Worm (Caenorhabditis elegans) whole organism, young adult: Measurements from ENCODE around the gene gst-10.

Source experiments
- F55B11.4 ChIP-seq: sonication (generic microtip); optimal IDR thresholded peaks from 2 replicates; lab custom pipeline; 2016; ENCODE audit warnings: missing compliant biosample characterization, missing genetic modification characterization, borderline replicate concordance; ENCODE audit not compliant: insufficient read depth
- Y67H2A.10 ChIP-seq: fragments of 200-800 bp; sonication (Bioruptor generic); conservative IDR thresholded peaks from 2 replicates; pipeline ENCODE4 v1.3.6; 2022; ENCODE audit warnings: missing genetic modification reagents, missing genetic modification characterization, missing compliant biosample characterization
- Y95B8A.8 ChIP-seq: fragments of 200-800 bp; sonication (Bioruptor generic); IDR thresholded peaks from 2 replicates; pipeline ENCODE4 v1.3.6; 2022; ENCODE audit warnings: missing genetic modification reagents, missing genetic modification characterization, missing compliant biosample characterization
- ama-1 ChIP-seq, 3 experiments: fragments of 150-350 bp in 1 of 3; sonication (generic microtip) in 2 of 3; optimal IDR thresholded peaks; 2 replicates each; lab custom pipeline; 2014 to 2018; ENCODE audit warnings: missing biosample characterization in 2 of 3, missing genetic modification characterization in 2 of 3, missing genetic modification reagents in 2 of 3
- aptf-3 ChIP-seq: fragments of 200-800 bp; sonication (Bioruptor generic); IDR thresholded peaks from 2 replicates; pipeline ENCODE4 v1.3.6; 2022; ENCODE audit warnings: missing genetic modification characterization, missing compliant biosample characterization
- bed-1 ChIP-seq: fragments of 200-800 bp; sonication (Bioruptor generic); IDR thresholded peaks from 2 replicates; pipeline ENCODE4 v1.3.6; 2022; ENCODE audit warnings: missing genetic modification reagents, missing genetic modification characterization, missing compliant biosample characterization
- ceh-40 ChIP-seq: fragments of 200-800 bp; sonication (Bioruptor generic); IDR thresholded peaks from 2 replicates; pipeline ENCODE4 v1.3.6; 2022; ENCODE audit warnings: missing genetic modification characterization, missing compliant biosample characterization
- chd-7 ChIP-seq: sonication (generic microtip); optimal IDR thresholded peaks from 2 replicates; lab custom pipeline; 2016; ENCODE audit warnings: mild to moderate bottlenecking, missing genetic modification characterization, moderate library complexity, missing compliant biosample characterization
- lin-54 ChIP-seq: fragments of 200-800 bp; sonication (Bioruptor generic); optimal IDR thresholded peaks from 2 replicates; lab custom pipeline; 2018; ENCODE audit warnings: mild to moderate bottlenecking, missing genetic modification characterization, missing compliant biosample characterization
- madf-10 ChIP-seq: sonication (generic microtip); optimal IDR thresholded peaks from 2 replicates; lab custom pipeline; 2016; ENCODE audit warnings: mild to moderate bottlenecking, missing genetic modification characterization, missing compliant biosample characterization
- nfyb-1 ChIP-seq: fragments of 200-800 bp; sonication (Bioruptor generic); IDR thresholded peaks from 2 replicates; pipeline ENCODE4 v1.3.6; 2022; ENCODE audit warnings: missing genetic modification reagents, missing genetic modification characterization, missing compliant biosample characterization
- sdz-38 ChIP-seq: sonication (generic microtip); optimal IDR thresholded peaks from 2 replicates; lab custom pipeline; 2016; ENCODE audit warnings: missing genotype, missing genetic modification characterization, missing compliant biosample characterization

DNA sequence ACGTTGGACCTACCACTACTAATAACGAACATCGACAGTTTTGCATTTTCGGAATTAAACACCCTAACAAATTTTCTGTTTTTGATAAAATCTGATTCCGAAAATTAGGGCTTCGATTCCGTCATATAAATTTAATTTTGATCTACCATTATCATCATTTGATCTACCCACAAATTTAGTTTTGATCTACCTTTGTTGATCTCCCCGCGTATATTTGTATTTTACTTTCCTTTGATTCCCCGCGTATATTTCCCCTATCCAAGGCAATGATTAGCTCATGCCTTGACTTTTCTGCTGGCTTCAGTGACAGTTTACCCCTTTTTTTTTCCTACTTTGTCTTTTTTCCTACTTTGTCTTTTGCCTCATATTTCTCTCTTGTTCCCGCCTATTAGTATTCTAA is 28.3 kb downstream of the gst-10 start:
- TF ChIP-seq ama-1 (optimal IDR thresholded peaks at IDR 0.05; lab: Kevin White, UChicago) (no peak), ama-1 (GFP tag; optimal IDR thresholded peaks at IDR 0.05; lab: Kevin White, UChicago) (no peak), aptf-3 (GFP tag; lab: Robert Waterston, UW) (no peak), Y67H2A.10 (GFP tag; lab: Robert Waterston, UW) (no peak), ceh-40 (GFP tag; lab: Robert Waterston, UW) (no peak), nfyb-1 (GFP tag; lab: Robert Waterston, UW) (no peak), Y95B8A.8 (no peak), F55B11.4 (tag; lab: Kevin White, UChicago) (no peak), bed-1 (GFP tag; lab: Robert Waterston, UW) (no peak), chd-7 (no peak), lin-54 (no peak), sdz-38 (tag; lab: Kevin White, UChicago) (no peak), madf-10 (no peak)
